Worm (Caenorhabditis elegans) whole organism, L4/young adult: ENCODE results near the gene fbxa-98.

ENCODE experiments used
- W03F9.2 ChIP-seq: fragments of 150-350 bp; optimal IDR thresholded peaks from 2 replicates; lab custom pipeline; 2014; ENCODE audit warnings: missing biosample characterization, missing genetic modification characterization
- him-1 ChIP-seq: sonication (generic microtip); optimal IDR thresholded peaks from 2 replicates; lab custom pipeline; 2016; ENCODE audit warnings: missing genotype, missing genetic modification reagents, missing genetic modification characterization, missing compliant biosample characterization

DNA sequence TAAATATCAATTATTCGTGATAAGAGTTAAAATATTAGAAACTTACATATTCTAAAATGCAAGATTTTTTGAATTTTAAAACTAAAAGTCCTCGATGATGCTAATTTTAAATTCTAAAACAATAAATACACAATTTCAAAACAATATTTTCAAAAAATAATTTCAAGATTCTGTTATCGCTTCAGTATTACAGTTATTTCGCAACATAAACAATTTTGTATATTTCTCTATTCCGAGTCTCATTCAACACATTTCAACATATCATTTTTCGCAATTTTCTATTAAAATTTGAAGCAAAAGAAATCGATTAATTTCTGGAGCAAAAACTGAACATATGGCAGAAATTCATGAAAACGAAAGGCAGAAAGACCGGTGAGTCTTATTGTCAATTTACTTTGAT lies at the start of gene fbxa-98:
- no peak for TF ChIP-seq W03F9.2 (tag; lab: Kevin White, UChicago)
- TF ChIP-seq him-1, result no peak
